Worm (Caenorhabditis elegans) whole organism, L1 larva: ENCODE measurements around the gene col-170.

Source experiments
- C34B4.2 ChIP-seq: sonication (generic microtip); optimal IDR thresholded peaks from 2 replicates; lab custom pipeline; 2017; ENCODE audit warnings: mild to moderate bottlenecking, missing genetic modification characterization, missing compliant biosample characterization
- blmp-1 ChIP-seq: fragments of 150-350 bp; optimal IDR thresholded peaks from 2 replicates; lab custom pipeline; 2014; ENCODE audit warnings: missing biosample characterization, missing genetic modification characterization
- ceh-63 ChIP-seq: fragments of 200-800 bp; sonication (Bioruptor generic); optimal IDR thresholded peaks from 2 replicates; lab custom pipeline; 2018; ENCODE audit warnings: mild to moderate bottlenecking, missing genetic modification characterization, missing compliant biosample characterization
- ceh-82 ChIP-seq, 3 experiments: fragments of 150-350 bp in 1 of 3; sonication (generic microtip) in 2 of 3; optimal IDR thresholded peaks; 2 replicates each; lab custom pipeline; 2014 to 2017; ENCODE audit warnings: missing biosample characterization in 3 of 3, missing genetic modification characterization in 3 of 3
- hpl-2 ChIP-seq: fragments of 150-350 bp; optimal IDR thresholded peaks from 2 replicates; lab custom pipeline; 2014; ENCODE audit warnings: missing biosample characterization, missing genetic modification reagents, missing genetic modification characterization
- lin-14 ChIP-seq: fragments of 200-800 bp; sonication (Bioruptor generic); optimal IDR thresholded peaks from 2 replicates; lab custom pipeline; 2018; ENCODE audit warnings: mild to moderate bottlenecking, missing genetic modification characterization, moderate library complexity, missing compliant biosample characterization
- nhr-19 ChIP-seq: fragments of 200-800 bp; sonication (Bioruptor generic); conservative IDR thresholded peaks from 2 replicates; pipeline ENCODE4 v1.3.6; 2022; ENCODE audit warnings: missing genetic modification characterization, missing compliant biosample characterization
- nhr-71 ChIP-seq: sonication (generic microtip); optimal IDR thresholded peaks from 2 replicates; lab custom pipeline; 2016; ENCODE audit warnings: mild to moderate bottlenecking, missing genetic modification characterization, moderate library complexity, missing compliant biosample characterization
- pag-3 ChIP-seq: sonication (generic microtip); optimal IDR thresholded peaks from 2 replicates; lab custom pipeline; 2017; ENCODE audit warnings: missing genetic modification characterization, mild to moderate bottlenecking, missing compliant biosample characterization, antibody characterized with exemption, borderline replicate concordance; ENCODE audit not compliant: insufficient read depth
- unc-130 ChIP-seq: fragments of 150-350 bp; optimal IDR thresholded peaks from 2 replicates; lab custom pipeline; 2017; ENCODE audit warnings: missing biosample characterization, missing genetic modification characterization, inconsistent platforms
- unc-62 ChIP-seq: fragments of 150-350 bp; optimal IDR thresholded peaks from 2 replicates; lab custom pipeline; 2014; ENCODE audit warnings: missing biosample characterization, missing genetic modification reagents, missing genetic modification characterization

ce11 chrX:6321380-6321779, 10.1 kb upstream of the col-170 start:
- TF ChIP-seq ceh-82 (tag; optimal IDR thresholded peaks at IDR 0.05; lab: Kevin White, UChicago) (no peak), ceh-63 (GFP tag; lab: Kevin White, UChicago) (no peak), hpl-2 (GFP tag; lab: Kevin White, UChicago) (no peak), unc-130 (tag; lab: Kevin White, UChicago) (no peak), pag-3 (tag; lab: Kevin White, UChicago) (no peak), C34B4.2 (tag; lab: Kevin White, UChicago) (no peak), nhr-19 (no peak), unc-62 (GFP tag; lab: Kevin White, UChicago) (no peak), lin-14 (no peak), nhr-71 (tag; lab: Kevin White, UChicago) (no peak), blmp-1 (tag; lab: Kevin White, UChicago) (no peak)
